Fruit fly (Drosophila melanogaster) whole organism, prepupa: ENCODE data around the gene RpL36A.

ENCODE experiments used
- Blimp-1 ChIP-seq: fragments of 200-800 bp; sonication (Bioruptor generic); optimal IDR thresholded peaks from 3 replicates; lab custom pipeline; 2017; ENCODE audit warnings: missing biosample characterization, missing genetic modification characterization, mild to moderate bottlenecking, moderate library complexity, missing genetic modification reagents
- CG10631 ChIP-seq: fragments of 200-800 bp; sonication (Bioruptor generic); optimal IDR thresholded peaks from 2 replicates; lab custom pipeline; 2016; ENCODE audit warnings: missing biosample characterization, missing genetic modification characterization
- CG10669 ChIP-seq: fragments of 200-800 bp; sonication (Bioruptor generic); optimal IDR thresholded peaks from 3 replicates; lab custom pipeline; 2018; ENCODE audit warnings: missing biosample characterization, mild to moderate bottlenecking, missing genetic modification characterization, moderate library complexity
- CG11294 ChIP-seq: fragments of 200-800 bp; sonication (Bioruptor generic); IDR thresholded peaks from 2 replicates; pipeline ENCODE4 v1.3.6; 2022; ENCODE audit warnings: missing biosample characterization, missing genetic modification characterization
- CG11762 ChIP-seq: fragments of 200-800 bp; sonication (Bioruptor generic); optimal IDR thresholded peaks from 3 replicates; lab custom pipeline; 2016; ENCODE audit warnings: missing biosample characterization, missing genetic modification characterization; ENCODE audit not compliant: insufficient read depth
- CG11902 ChIP-seq: fragments of 200-800 bp; sonication (Bioruptor generic); optimal IDR thresholded peaks from 3 replicates; lab custom pipeline; 2016; ENCODE audit warnings: missing biosample characterization, missing genetic modification characterization
- CG15336 ChIP-seq: fragments of 200-800 bp; sonication (Bioruptor generic); IDR thresholded peaks from 2 replicates; pipeline ENCODE4 v1.3.6; 2022; ENCODE audit warnings: missing biosample characterization, missing genetic modification characterization
- CG1621 ChIP-seq: fragments of 200-800 bp; sonication (Bioruptor generic); optimal IDR thresholded peaks from 3 replicates; lab custom pipeline; 2018; ENCODE audit warnings: missing biosample characterization, mild to moderate bottlenecking, missing genetic modification characterization
- CG16779 ChIP-seq: fragments of 200-800 bp; sonication (Bioruptor generic); optimal IDR thresholded peaks from 3 replicates; lab custom pipeline; 2017; ENCODE audit warnings: missing biosample characterization, mild to moderate bottlenecking, missing genetic modification characterization
- CG3032 ChIP-seq: fragments of 200-800 bp; optimal IDR thresholded peaks from 2 replicates; lab custom pipeline; 2019; ENCODE audit warnings: missing biosample characterization, mild to moderate bottlenecking, missing genetic modification characterization, moderate library complexity
- CG31627 ChIP-seq: fragments of 200-800 bp; sonication (Bioruptor generic); optimal IDR thresholded peaks from 3 replicates; lab custom pipeline; 2016; ENCODE audit warnings: missing biosample characterization, missing genetic modification characterization
- CG32006 ChIP-seq: fragments of 200-800 bp; sonication (Bioruptor generic); optimal IDR thresholded peaks from 3 replicates; lab custom pipeline; 2017; ENCODE audit warnings: missing biosample characterization, mild to moderate bottlenecking, missing genetic modification characterization
- CG34406 ChIP-seq: fragments of 200-800 bp; sonication (Bioruptor generic); optimal IDR thresholded peaks from 3 replicates; lab custom pipeline; 2016; ENCODE audit warnings: missing biosample characterization, missing genetic modification characterization
- CG4318 ChIP-seq: fragments of 200-800 bp; sonication (Bioruptor generic); optimal IDR thresholded peaks from 3 replicates; lab custom pipeline; 2017; ENCODE audit warnings: missing biosample characterization, mild to moderate bottlenecking, missing genetic modification characterization
- CG6163 ChIP-seq: fragments of 200-800 bp; sonication (Bioruptor generic); IDR thresholded peaks from 3 replicates; pipeline ENCODE4 v1.3.6; 2022; ENCODE audit warnings: missing biosample characterization, missing genetic modification characterization
- CG6276 ChIP-seq: fragments of 200-800 bp; sonication (Bioruptor generic); optimal IDR thresholded peaks from 2 replicates; lab custom pipeline; 2017; ENCODE audit warnings: missing biosample characterization, mild to moderate bottlenecking, missing genetic modification characterization
- CG6792 ChIP-seq: fragments of 200-800 bp; sonication (Bioruptor generic); optimal IDR thresholded peaks from 3 replicates; lab custom pipeline; 2016; ENCODE audit warnings: missing biosample characterization, missing genetic modification characterization
- CG6854 ChIP-seq: fragments of 200-800 bp; sonication (Bioruptor generic); optimal IDR thresholded peaks from 2 replicates; lab custom pipeline; 2017; ENCODE audit warnings: missing biosample characterization, mild to moderate bottlenecking, missing genetic modification characterization
- CG8319 ChIP-seq: fragments of 200-800 bp; sonication (Bioruptor generic); optimal IDR thresholded peaks from 3 replicates; lab custom pipeline; 2016; ENCODE audit warnings: missing biosample characterization, missing genetic modification characterization
- CG8632 ChIP-seq: fragments of 200-800 bp; sonication (Bioruptor generic); optimal IDR thresholded peaks from 3 replicates; lab custom pipeline; 2016; ENCODE audit warnings: missing biosample characterization, missing genetic modification characterization
- Eip75B ChIP-seq: fragments of 200-800 bp; sonication (Bioruptor generic); optimal IDR thresholded peaks from 3 replicates; lab custom pipeline; 2016; ENCODE audit warnings: missing biosample characterization, missing genetic modification characterization
- Eip78C ChIP-seq: fragments of 200-800 bp; sonication (Bioruptor generic); peaks from one replicate; lab custom pipeline; 2016; ENCODE audit warnings: missing biosample characterization, missing genetic modification characterization
- Eip93F ChIP-seq: fragments of 200-800 bp; sonication (Bioruptor generic); optimal IDR thresholded peaks from 2 replicates; lab custom pipeline; 2016; ENCODE audit warnings: missing biosample characterization, mild to moderate bottlenecking, missing genetic modification characterization
- Ets21C ChIP-seq: fragments of 200-800 bp; sonication (Bioruptor generic); optimal IDR thresholded peaks from 3 replicates; lab custom pipeline; 2016; ENCODE audit warnings: missing biosample characterization, missing genetic modification characterization
- Gug ChIP-seq: fragments of 200-800 bp; sonication (Bioruptor generic); IDR thresholded peaks from 2 replicates; pipeline ENCODE4 v1.3.6; 2022; ENCODE audit warnings: missing biosample characterization, missing genetic modification characterization
- Hr39 ChIP-seq: fragments of 200-800 bp; sonication (Bioruptor generic); optimal IDR thresholded peaks from 2 replicates; lab custom pipeline; 2016; ENCODE audit warnings: missing biosample characterization, missing genetic modification characterization
- OdsH ChIP-seq: fragments of 200-800 bp; sonication (Bioruptor generic); optimal IDR thresholded peaks from 3 replicates; lab custom pipeline; 2016; ENCODE audit warnings: missing biosample characterization, missing genetic modification characterization
- Smox ChIP-seq: fragments of 200-800 bp; sonication (Bioruptor generic); optimal IDR thresholded peaks from 3 replicates; lab custom pipeline; 2016; ENCODE audit warnings: missing biosample characterization, missing genetic modification characterization
- Sox102F ChIP-seq: fragments of 200-800 bp; sonication (Bioruptor generic); optimal IDR thresholded peaks from 2 replicates; lab custom pipeline; 2016; ENCODE audit warnings: missing biosample characterization, mild to moderate bottlenecking, missing genetic modification characterization
- Sox14 ChIP-seq: fragments of 200-800 bp; sonication (Bioruptor generic); optimal IDR thresholded peaks from 3 replicates; lab custom pipeline; 2016; ENCODE audit warnings: missing biosample characterization, missing genetic modification characterization
- achi ChIP-seq: fragments of 200-800 bp; sonication (Bioruptor generic); optimal IDR thresholded peaks from 3 replicates; lab custom pipeline; 2016; ENCODE audit warnings: missing biosample characterization, missing genetic modification characterization
- acj6 ChIP-seq: fragments of 200-800 bp; sonication (Bioruptor generic); optimal IDR thresholded peaks from 3 replicates; lab custom pipeline; 2016; ENCODE audit warnings: missing biosample characterization, missing genetic modification characterization
- cyc ChIP-seq: fragments of 200-800 bp; sonication (Bioruptor generic); optimal IDR thresholded peaks from 3 replicates; lab custom pipeline; 2016; ENCODE audit warnings: missing biosample characterization, missing genetic modification characterization
- dac ChIP-seq: fragments of 200-800 bp; sonication (Bioruptor generic); optimal IDR thresholded peaks from 2 replicates; lab custom pipeline; 2017; ENCODE audit warnings: missing biosample characterization, mild to moderate bottlenecking, missing genetic modification characterization
- eg ChIP-seq: fragments of 200-800 bp; sonication (Bioruptor generic); IDR thresholded peaks from 3 replicates; pipeline ENCODE4 v1.3.6; 2022; ENCODE audit warnings: missing biosample characterization, missing genetic modification characterization
- esn ChIP-seq: fragments of 200-800 bp; sonication (Bioruptor generic); optimal IDR thresholded peaks from 2 replicates; lab custom pipeline; 2016; ENCODE audit warnings: missing biosample characterization, mild to moderate bottlenecking, missing genetic modification characterization, moderate library complexity
- fd59A ChIP-seq: fragments of 200-800 bp; sonication (Bioruptor generic); optimal IDR thresholded peaks from 2 replicates; lab custom pipeline; 2017; ENCODE audit warnings: missing biosample characterization, mild to moderate bottlenecking, missing genetic modification characterization, missing genetic modification reagents
- fd85E ChIP-seq: fragments of 200-800 bp; sonication (Bioruptor generic); optimal IDR thresholded peaks from 3 replicates; lab custom pipeline; 2016; ENCODE audit warnings: missing biosample characterization, missing genetic modification characterization
- lz ChIP-seq: fragments of 200-800 bp; sonication (Bioruptor generic); optimal IDR thresholded peaks from 3 replicates; lab custom pipeline; 2016; ENCODE audit warnings: missing biosample characterization, missing genetic modification characterization
- salr ChIP-seq, 2 experiments: fragments of 200-800 bp; sonication (Bioruptor generic); optimal IDR thresholded peaks; 3 replicates each; lab custom pipeline; 2016 to 2018; ENCODE audit warnings: missing biosample characterization in 2 of 2, missing genetic modification characterization in 2 of 2, mild to moderate bottlenecking in 1 of 2
- spab ChIP-seq: fragments of 200-800 bp; sonication (Bioruptor generic); optimal IDR thresholded peaks from 2 replicates; lab custom pipeline; 2017; ENCODE audit warnings: missing biosample characterization, mild to moderate bottlenecking, missing genetic modification characterization, missing genetic modification reagents
- ss ChIP-seq, 2 experiments: fragments of 200-800 bp; sonication (Bioruptor generic); optimal IDR thresholded peaks; 2 replicates in 1 of 2; 3 replicates in 1 of 2; lab custom pipeline; 2017 to 2018; ENCODE audit warnings: mild to moderate bottlenecking in 2 of 2, missing biosample characterization in 2 of 2, missing genetic modification characterization in 2 of 2, moderate library complexity in 1 of 2
- svp ChIP-seq: fragments of 200-800 bp; sonication (Bioruptor generic); peaks from one replicate; lab custom pipeline; 2016; ENCODE audit warnings: missing biosample characterization, missing genetic modification characterization
- topi ChIP-seq: fragments of 200-800 bp; sonication (Bioruptor generic); optimal IDR thresholded peaks from 3 replicates; lab custom pipeline; 2016; ENCODE audit warnings: missing biosample characterization, missing genetic modification characterization
- vri ChIP-seq: fragments of 200-800 bp; sonication (Bioruptor generic); optimal IDR thresholded peaks from 3 replicates; lab custom pipeline; 2016; ENCODE audit warnings: missing biosample characterization, mild to moderate bottlenecking, missing genetic modification characterization

Gene RpL36A

DNA sequence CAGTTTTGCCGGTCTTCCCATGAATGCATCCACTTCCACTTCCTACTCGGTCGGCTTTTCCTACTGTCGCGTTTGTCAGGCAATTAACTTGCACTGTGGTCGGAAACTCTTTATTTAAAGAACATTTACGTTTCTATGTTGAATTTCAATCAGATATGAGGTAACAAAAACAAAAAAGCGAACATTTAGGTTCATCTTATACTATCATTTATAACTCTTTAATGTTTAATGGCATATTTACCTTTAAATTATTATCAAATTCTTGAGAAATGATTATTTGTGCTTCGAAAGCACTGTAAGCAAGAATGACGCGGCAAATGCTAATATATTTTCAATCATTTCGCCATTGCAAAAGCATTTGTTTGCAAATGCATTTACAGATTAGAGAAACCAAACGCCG lies 9.0 kb downstream of the RpL36A start (continued):
- TF ChIP-seq CG3032 (tag; lab: Kevin White, UChicago), result no peak
- no peak for TF ChIP-seq svp (GFP tag; lab: Kevin White, UChicago)
- no peak for TF ChIP-seq Blimp-1
- no peak for TF ChIP-seq Ets21C (GFP tag; lab: Kevin White, UChicago)
- no peak for TF ChIP-seq CG6276
- no peak for TF ChIP-seq CG32006 (GFP tag; lab: Kevin White, UChicago)
- no peak for TF ChIP-seq fd59A (GFP tag; lab: Kevin White, UChicago)
- no peak for TF ChIP-seq CG4318 (GFP tag; lab: Kevin White, UChicago)
- no peak for TF ChIP-seq Smox (GFP tag; lab: Kevin White, UChicago)
- TF ChIP-seq Eip78C, result peak; percentile 70
- TF ChIP-seq OdsH, result no peak
- no peak for TF ChIP-seq cyc (GFP tag; lab: Kevin White, UChicago)
- TF ChIP-seq CG6163 (GFP tag; lab: Robert Waterston, UW), result 0 out of 3 replicates have a peak, but pooled peaks have one; percentile 39
- TF ChIP-seq CG6854 (GFP tag; lab: Kevin White, UChicago), result no peak
- peak; percentile 28 for TF ChIP-seq topi (GFP tag; lab: Kevin White, UChicago)
- peak; percentile 10 for TF ChIP-seq Hr39 (GFP tag; lab: Kevin White, UChicago)
- TF ChIP-seq CG31627 (GFP tag; lab: Kevin White, UChicago), result no peak
- TF ChIP-seq Gug (GFP tag; lab: Robert Waterston, UW), result no peak
- no peak for TF ChIP-seq vri (GFP tag; lab: Kevin White, UChicago)
- TF ChIP-seq CG34406 (GFP tag; lab: Kevin White, UChicago), result no peak

DNA sequence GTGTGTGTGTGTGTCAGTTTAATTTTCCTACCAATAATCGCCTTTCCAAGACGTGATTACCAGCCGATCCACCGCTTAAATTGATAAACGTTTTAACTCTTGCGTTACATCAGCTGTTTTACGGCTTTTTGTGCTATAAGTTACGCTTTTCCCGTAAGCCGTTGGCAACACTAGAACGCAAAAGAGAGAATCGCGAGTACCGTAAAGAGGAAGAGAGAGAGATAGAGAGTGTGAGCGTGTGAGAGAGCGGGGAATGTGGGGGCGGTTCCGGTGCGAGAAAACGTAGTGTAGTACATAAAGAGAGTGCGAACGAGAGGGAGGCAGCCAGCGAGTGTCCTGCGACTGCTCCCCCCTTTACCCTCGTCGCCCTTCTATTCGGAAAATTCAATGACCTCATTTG lies 11.1 kb downstream of the RpL36A start:
- TF ChIP-seq eg (GFP tag; lab: Robert Waterston, UW) (no peak), achi (GFP tag; lab: Kevin White, UChicago) (peak; percentile 3), CG15336 (GFP tag; lab: Robert Waterston, UW) (peak; percentile 18; the same call in 1 of the 2 replicates), vri (GFP tag; lab: Kevin White, UChicago) (peak; percentile 1), ss (GFP tag; optimal IDR thresholded peaks at IDR 0.05; lab: Kevin White, UChicago) (peak; percentile 11 to 28), CG6163 (GFP tag; lab: Robert Waterston, UW) (peak; percentile 16; the same call in 1 of the 3 replicates), Eip93F (GFP tag; lab: Kevin White, UChicago) (no peak), lz (GFP tag; lab: Kevin White, UChicago) (no peak), Sox14 (GFP tag; lab: Kevin White, UChicago) (peak; percentile 2), CG1621 (tag; lab: Kevin White, UChicago) (peak; percentile 77), CG8632 (GFP tag; lab: Kevin White, UChicago) (no peak), fd85E (GFP tag; lab: Kevin White, UChicago) (no peak), CG10669 (GFP tag; lab: Kevin White, UChicago) (no peak), Eip78C (peak; percentile 57), Sox102F (GFP tag; lab: Kevin White, UChicago) (no peak), CG16779 (tag; lab: Kevin White, UChicago) (no peak)

DNA sequence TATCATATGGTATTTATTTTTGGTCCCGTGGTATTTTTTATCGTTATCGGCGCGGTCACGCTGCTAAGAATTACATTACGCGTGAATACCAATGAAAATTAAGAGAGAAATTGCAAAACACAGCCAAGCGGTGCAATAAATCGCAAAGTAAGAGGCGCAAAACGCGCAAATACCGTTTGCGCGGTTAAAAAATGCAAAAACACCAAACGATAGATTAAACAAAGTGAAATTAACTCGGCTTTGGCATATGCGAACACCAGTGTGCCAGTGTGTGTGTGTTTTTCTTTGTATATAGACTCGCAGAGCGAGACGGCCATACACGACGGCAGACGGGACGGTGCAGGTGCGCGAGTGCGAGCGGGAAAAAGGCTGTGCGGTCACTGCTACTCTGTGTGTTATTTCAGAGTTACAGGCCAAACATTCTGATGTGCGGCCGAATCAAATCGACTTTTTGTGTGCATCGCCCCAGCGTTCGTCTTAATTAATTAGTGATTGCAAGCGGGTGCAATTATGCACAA lies 12.0 kb downstream of the RpL36A start, which contains the start of gene Cka:
TSS of gene Cka (plus strand) at position 29 of the 518 bp plus-strand sequence.
- TF ChIP-seq CG4318 (GFP tag; lab: Kevin White, UChicago), result no peak
- no peak for TF ChIP-seq Sox102F (GFP tag; lab: Kevin White, UChicago)
- TF ChIP-seq CG10631 (GFP tag; lab: Kevin White, UChicago), result no peak
- TF ChIP-seq CG6276, result no peak
- TF ChIP-seq CG11294, result no peak
- no peak for TF ChIP-seq cyc (GFP tag; lab: Kevin White, UChicago)
- TF ChIP-seq CG3032 (tag; lab: Kevin White, UChicago), result no peak
- TF ChIP-seq Blimp-1, result no peak
- peak; percentile 21 to 40 for TF ChIP-seq ss (GFP tag; optimal IDR thresholded peaks at IDR 0.05; lab: Kevin White, UChicago)
- TF ChIP-seq CG8319, result no peak
- no peak for TF ChIP-seq CG6792 (GFP tag; lab: Kevin White, UChicago)
- TF ChIP-seq CG10669 (GFP tag; lab: Kevin White, UChicago), result no peak
- no peak for TF ChIP-seq CG11902 (GFP tag; lab: Kevin White, UChicago)
- TF ChIP-seq acj6, result no peak
- no peak for TF ChIP-seq Eip75B (GFP tag; lab: Kevin White, UChicago)
- 0 out of 3 replicates have a peak, but pooled peaks have one; percentile 21 for TF ChIP-seq CG6163 (GFP tag; lab: Robert Waterston, UW)
- TF ChIP-seq Ets21C (GFP tag; lab: Kevin White, UChicago), result no peak
- TF ChIP-seq Eip93F (GFP tag; lab: Kevin White, UChicago), result no peak
- TF ChIP-seq salr (GFP tag; optimal IDR thresholded peaks at IDR 0.05; lab: Kevin White, UChicago), result no peak
- TF ChIP-seq spab (GFP tag; lab: Kevin White, UChicago), result no peak
- TF ChIP-seq fd85E (GFP tag; lab: Kevin White, UChicago), result no peak
- peak; percentile 8 for TF ChIP-seq esn (GFP tag; lab: Kevin White, UChicago)
- no peak for TF ChIP-seq Smox (GFP tag; lab: Kevin White, UChicago)
- no peak for TF ChIP-seq CG32006 (GFP tag; lab: Kevin White, UChicago)
- TF ChIP-seq CG11762 (GFP tag; lab: Kevin White, UChicago), result no peak
- TF ChIP-seq vri (GFP tag; lab: Kevin White, UChicago), result peak; percentile 35
- no peak for TF ChIP-seq lz (GFP tag; lab: Kevin White, UChicago)
- TF ChIP-seq dac, result no peak
- no peak for TF ChIP-seq fd59A (GFP tag; lab: Kevin White, UChicago)
